Fruit fly (Drosophila melanogaster) whole organism, adult: ENCODE results near the gene CG7886.

Experiments
- CG11617 ChIP-seq: fragments of 200-800 bp; sonication (Bioruptor generic); optimal IDR thresholded peaks from 2 replicates; lab custom pipeline; 2017; ENCODE audit warnings: mild to moderate bottlenecking, missing biosample characterization, missing genetic modification reagents, missing genetic modification characterization
- CG12768 ChIP-seq: fragments of 200-800 bp; sonication (Bioruptor generic); optimal IDR thresholded peaks from 2 replicates; lab custom pipeline; 2017; ENCODE audit warnings: missing biosample characterization, missing genetic modification characterization, mild to moderate bottlenecking, moderate library complexity, missing genetic modification reagents
- CG14711 ChIP-seq: fragments of 200-800 bp; sonication (Bioruptor generic); optimal IDR thresholded peaks from 2 replicates; lab custom pipeline; 2018; ENCODE audit warnings: missing biosample characterization, mild to moderate bottlenecking, missing genetic modification characterization, moderate library complexity
- CG1620 ChIP-seq: fragments of 200-800 bp; sonication (Bioruptor generic); optimal IDR thresholded peaks from 2 replicates; lab custom pipeline; 2016; ENCODE audit warnings: missing biosample characterization, missing genetic modification characterization
- CG33017 ChIP-seq: fragments of 200-800 bp; sonication (Bioruptor generic); optimal IDR thresholded peaks from 2 replicates; lab custom pipeline; 2018; ENCODE audit warnings: missing biosample characterization, mild to moderate bottlenecking, missing genetic modification characterization, moderate library complexity
- CG5204 ChIP-seq: fragments of 200-800 bp; sonication (Bioruptor generic); optimal IDR thresholded peaks from 2 replicates; lab custom pipeline; 2016; ENCODE audit warnings: missing biosample characterization, missing genetic modification characterization
- CG7045 ChIP-seq: fragments of 200-800 bp; sonication (Bioruptor generic); optimal IDR thresholded peaks from 2 replicates; lab custom pipeline; 2017; ENCODE audit warnings: missing biosample characterization, mild to moderate bottlenecking, missing genetic modification characterization
- CG7101 ChIP-seq: fragments of 200-800 bp; sonication (Bioruptor generic); optimal IDR thresholded peaks from 2 replicates; lab custom pipeline; 2018; ENCODE audit warnings: missing biosample characterization, mild to moderate bottlenecking, missing genetic modification characterization, moderate library complexity
- Clk ChIP-seq: fragments of 200-800 bp; sonication (Bioruptor generic); optimal IDR thresholded peaks from 2 replicates; lab custom pipeline; 2017; ENCODE audit warnings: missing biosample characterization, missing genetic modification characterization
- Crg-1 ChIP-seq: fragments of 200-800 bp; sonication (Bioruptor generic); optimal IDR thresholded peaks from 2 replicates; lab custom pipeline; 2016; ENCODE audit warnings: missing biosample characterization, missing genetic modification characterization
- Hr96 ChIP-seq: fragments of 200-800 bp; sonication (Bioruptor generic); optimal IDR thresholded peaks from 2 replicates; lab custom pipeline; 2016; ENCODE audit warnings: missing biosample characterization, missing genetic modification characterization
- Mnt ChIP-seq: fragments of 200-800 bp; sonication (Bioruptor generic); optimal IDR thresholded peaks from 2 replicates; lab custom pipeline; 2016; ENCODE audit warnings: missing biosample characterization, mild to moderate bottlenecking, missing genetic modification characterization
- bab1 ChIP-seq: fragments of 200-800 bp; sonication (Bioruptor generic); optimal IDR thresholded peaks from 3 replicates; lab custom pipeline; 2019; ENCODE audit warnings: missing biosample characterization, mild to moderate bottlenecking, missing genetic modification characterization, moderate library complexity
- cic ChIP-seq: fragments of 200-800 bp; sonication (Bioruptor generic); optimal IDR thresholded peaks from 2 replicates; lab custom pipeline; 2017; ENCODE audit warnings: missing biosample characterization, mild to moderate bottlenecking, missing genetic modification characterization, moderate library complexity
- cnc ChIP-seq, 2 experiments: fragments of >200 bp; optimal IDR thresholded peaks; 2 replicates each; lab custom pipeline; 2017
- kay ChIP-seq: fragments of 200-800 bp; sonication (Bioruptor generic); peaks from one replicate; lab custom pipeline; 2016; ENCODE audit warnings: missing biosample characterization, missing genetic modification characterization, borderline replicate concordance
- ovo ChIP-seq: fragments of 200-800 bp; sonication (Bioruptor generic); optimal IDR thresholded peaks from 2 replicates; lab custom pipeline; 2016; ENCODE audit warnings: missing biosample characterization, missing genetic modification characterization
- pad ChIP-seq: fragments of 200-800 bp; sonication (Bioruptor generic); optimal IDR thresholded peaks from 3 replicates; lab custom pipeline; 2017; ENCODE audit warnings: missing biosample characterization, missing genetic modification characterization, mild to moderate bottlenecking, moderate library complexity, missing genetic modification reagents
- tj ChIP-seq: fragments of 200-800 bp; sonication (Bioruptor generic); optimal IDR thresholded peaks from 3 replicates; lab custom pipeline; 2017; ENCODE audit warnings: missing biosample characterization, mild to moderate bottlenecking, missing genetic modification characterization, moderate library complexity
- toe ChIP-seq: fragments of 200-800 bp; sonication (Bioruptor generic); optimal IDR thresholded peaks from 2 replicates; lab custom pipeline; 2016; ENCODE audit warnings: missing biosample characterization, missing genetic modification characterization

The CG7886 gene

DNA sequence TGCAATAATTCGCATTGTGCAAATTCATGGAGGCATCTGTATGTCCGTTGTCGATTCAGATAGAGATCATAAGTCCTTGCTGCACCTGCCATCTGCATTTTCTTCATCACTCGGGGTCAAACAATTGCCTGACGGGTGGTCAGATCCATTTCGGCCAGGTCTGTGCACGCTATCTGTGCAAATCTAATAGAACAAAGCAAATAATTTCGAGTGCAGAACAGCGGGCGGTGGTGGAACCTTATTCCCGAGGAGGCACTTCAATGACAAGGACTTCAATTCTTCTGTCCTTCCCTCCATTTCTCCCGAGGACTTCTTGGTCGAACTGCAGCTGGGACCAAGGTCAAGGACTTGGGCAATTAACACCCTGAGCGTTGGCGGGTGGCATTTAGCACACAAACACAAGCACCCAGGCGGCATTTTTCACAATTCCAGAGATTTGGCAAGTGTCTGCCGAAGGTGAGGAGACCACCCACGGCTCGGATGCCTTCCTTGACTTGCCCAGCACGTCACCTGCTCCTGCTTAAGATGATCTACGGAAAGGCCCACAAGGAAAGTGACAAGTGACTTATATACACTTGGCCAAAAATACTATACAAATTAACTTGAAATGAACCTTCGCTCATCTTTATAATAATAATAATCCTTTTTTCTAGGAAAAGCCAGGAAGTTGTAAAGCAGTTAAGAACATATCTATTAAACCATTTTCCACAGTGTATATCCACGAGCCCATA lies 37.2 kb upstream of the CG7886 start:
- no peak for TF ChIP-seq Clk (GFP tag; lab: Kevin White, UChicago)
- no peak for TF ChIP-seq bab1
- no peak for TF ChIP-seq CG14711 (tag; lab: Kevin White, UChicago)
- no peak for TF ChIP-seq pad (GFP tag; lab: Kevin White, UChicago)
- TF ChIP-seq CG12768 (GFP tag; lab: Kevin White, UChicago): no peak
- TF ChIP-seq CG33017 (tag; lab: Kevin White, UChicago): no peak
- no peak for TF ChIP-seq cic (GFP tag; lab: Kevin White, UChicago)

DNA sequence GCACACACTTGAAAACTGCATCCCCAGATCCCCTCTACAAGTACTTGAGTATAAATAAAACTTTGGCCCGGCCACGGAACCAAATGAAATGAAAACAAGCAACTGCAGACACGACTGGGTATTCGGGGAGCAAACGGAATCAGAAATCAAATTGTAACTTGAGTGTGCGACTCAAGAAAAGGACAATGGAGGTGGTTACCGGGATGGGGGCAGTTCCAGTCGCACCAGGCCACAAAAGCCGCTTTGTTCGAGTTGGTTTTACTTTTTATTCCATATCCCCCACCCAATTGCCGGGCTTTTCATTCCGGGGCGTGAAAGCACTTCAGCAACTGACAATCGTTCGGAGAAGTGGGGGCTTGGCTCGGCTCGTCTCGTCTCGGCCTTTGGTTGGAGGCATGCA lies 35.5 kb upstream of the CG7886 start:
- no peak for TF ChIP-seq cnc (optimal IDR thresholded peaks at IDR 0.05; lab: Kevin White, UChicago)
- TF ChIP-seq CG11617 (GFP tag; lab: Kevin White, UChicago): no peak
- no peak for TF ChIP-seq bab1
- TF ChIP-seq pad (GFP tag; lab: Kevin White, UChicago): no peak
- TF ChIP-seq Clk (GFP tag; lab: Kevin White, UChicago): no peak
- no peak for TF ChIP-seq Hr96
- no peak for TF ChIP-seq CG7101 (tag; lab: Kevin White, UChicago)
- TF ChIP-seq CG7045 (GFP tag; lab: Kevin White, UChicago): no peak
- TF ChIP-seq CG12768 (GFP tag; lab: Kevin White, UChicago): no peak
- TF ChIP-seq CG5204 (GFP tag; lab: Kevin White, UChicago): no peak
- TF ChIP-seq toe (GFP tag; lab: Kevin White, UChicago): no peak
- TF ChIP-seq CG33017 (tag; lab: Kevin White, UChicago): no peak
- TF ChIP-seq tj (GFP tag; lab: Kevin White, UChicago): no peak
- no peak for TF ChIP-seq cic (GFP tag; lab: Kevin White, UChicago)
- TF ChIP-seq kay (GFP tag; lab: Kevin White, UChicago): no peak
- no peak for TF ChIP-seq CG14711 (tag; lab: Kevin White, UChicago)

DNA sequence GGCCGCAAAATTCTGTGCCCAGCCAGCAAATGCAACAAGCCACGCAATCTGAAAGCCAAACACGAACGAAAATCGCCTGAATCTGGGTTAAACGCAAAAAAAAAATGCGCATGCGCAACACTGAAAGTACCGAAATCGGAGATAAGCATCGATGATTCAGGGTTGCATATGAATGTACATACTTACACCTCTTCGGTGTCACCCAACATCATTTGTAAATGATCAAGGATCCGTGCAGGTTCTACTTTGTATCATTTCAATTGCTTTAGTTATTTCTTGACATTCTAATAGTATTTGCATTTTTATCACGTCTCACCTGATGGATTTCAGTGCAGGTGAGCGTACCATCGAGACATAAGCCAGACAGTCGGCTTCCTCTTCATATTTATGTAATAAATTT lies 34.7 kb upstream of the CG7886 start:
- TF ChIP-seq CG7101 (tag; lab: Kevin White, UChicago) (no peak), kay (GFP tag; lab: Kevin White, UChicago) (peak; percentile 29)

DNA sequence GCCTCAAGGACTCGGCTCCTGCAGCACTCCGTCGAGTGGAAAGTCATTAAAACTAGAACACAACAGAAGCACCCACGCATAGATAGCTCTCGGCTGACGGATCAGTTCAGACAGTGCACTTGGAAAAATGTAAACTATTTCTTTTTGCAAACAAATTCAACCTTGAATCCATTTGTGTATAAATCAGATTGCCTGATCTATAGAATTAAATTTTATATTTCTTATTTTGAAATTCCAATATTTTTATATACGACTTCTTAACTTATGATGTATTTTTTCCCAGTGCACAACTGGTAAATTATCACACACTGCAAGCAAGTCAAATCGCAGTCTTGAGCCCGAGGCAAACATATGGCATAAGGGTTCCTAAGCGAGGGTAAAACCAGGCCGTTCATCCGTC lies 32.4 kb upstream of the CG7886 start:
- TF ChIP-seq pad (GFP tag; lab: Kevin White, UChicago): no peak
- TF ChIP-seq CG11617 (GFP tag; lab: Kevin White, UChicago): no peak
- TF ChIP-seq CG14711 (tag; lab: Kevin White, UChicago): no peak
- no peak for TF ChIP-seq CG1620 (GFP tag; lab: Kevin White, UChicago)
- no peak for TF ChIP-seq Clk (GFP tag; lab: Kevin White, UChicago)
- no peak for TF ChIP-seq bab1
- no peak for TF ChIP-seq CG12768 (GFP tag; lab: Kevin White, UChicago)
- TF ChIP-seq Crg-1 (GFP tag; lab: Kevin White, UChicago): no peak

DNA sequence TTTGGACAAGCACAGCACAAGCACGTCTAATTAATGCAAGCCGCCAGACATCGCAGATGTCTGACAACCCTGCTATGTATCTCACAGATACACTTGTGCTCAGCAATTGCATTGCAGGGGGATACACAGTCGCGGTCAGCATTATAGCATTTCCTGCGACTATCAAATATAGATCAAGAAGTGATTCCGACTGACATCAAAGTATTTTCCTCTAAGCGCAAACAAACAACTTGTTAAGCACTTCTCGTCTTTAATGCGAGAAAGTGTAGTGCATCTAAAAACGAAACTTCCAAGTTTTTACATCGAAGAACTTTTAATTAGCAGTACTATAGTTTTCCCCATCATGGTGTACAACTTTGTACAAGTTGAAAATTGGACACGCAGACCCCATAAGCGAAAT lies 30.6 kb upstream of the CG7886 start:
- TF ChIP-seq tj (GFP tag; lab: Kevin White, UChicago): no peak

DNA sequence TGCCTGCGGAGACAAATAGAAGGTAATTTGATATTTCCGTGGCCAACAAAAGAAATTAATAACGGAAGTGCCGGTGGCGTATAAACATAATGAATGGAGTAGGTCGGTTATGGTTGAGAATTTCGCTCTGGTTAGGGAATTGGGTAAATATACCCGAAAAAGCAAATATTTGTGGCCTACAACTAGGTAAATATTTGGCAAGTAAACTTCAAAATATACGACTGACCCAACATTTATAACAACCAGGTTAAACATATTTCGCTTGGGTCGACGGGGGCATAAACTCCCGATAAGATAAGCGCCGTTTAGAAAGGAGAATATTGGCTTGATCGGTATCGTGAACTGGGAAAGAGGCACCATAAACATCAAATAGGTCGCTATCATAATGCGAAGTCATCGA lies 28.5 kb upstream of the CG7886 start:
- TF ChIP-seq Mnt (GFP tag; lab: Kevin White, UChicago): no peak
- TF ChIP-seq CG1620 (GFP tag; lab: Kevin White, UChicago): no peak
- TF ChIP-seq CG7101 (tag; lab: Kevin White, UChicago): peak; percentile 46
- no peak for TF ChIP-seq Clk (GFP tag; lab: Kevin White, UChicago)
- TF ChIP-seq CG14711 (tag; lab: Kevin White, UChicago): no peak
- TF ChIP-seq CG33017 (tag; lab: Kevin White, UChicago): peak; percentile 5

DNA sequence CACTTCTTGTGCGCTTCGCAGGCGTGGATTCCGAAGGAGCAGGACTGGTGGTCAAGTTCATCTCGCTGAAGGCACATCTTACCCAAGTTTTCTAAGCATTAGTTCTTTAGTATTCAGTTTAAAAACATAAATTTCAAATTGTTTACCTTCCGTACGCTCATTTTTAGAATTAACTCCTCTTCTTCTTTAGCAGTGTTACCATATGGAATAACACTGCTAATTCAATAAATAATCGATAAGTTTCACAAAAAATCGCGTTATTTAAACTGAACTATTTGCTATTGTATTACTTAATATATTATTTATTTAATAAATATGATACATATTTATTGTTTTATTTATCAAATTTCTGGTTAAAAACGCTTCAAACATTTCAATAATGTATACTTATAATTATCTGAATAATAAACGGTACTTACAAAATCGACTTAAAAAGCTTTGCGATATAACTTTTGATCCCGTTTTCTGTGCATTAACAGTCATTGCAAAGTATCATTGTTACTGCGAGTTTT lies 20.7 kb upstream of the CG7886 start, which contains the start of the genes Rad17 and BigH1:
Gene Rad17, minus strand, starts transcription at position 209 of the 512 bp plus-strand sequence.
Gene BigH1, plus strand, starts transcription at position 462 of the 512 bp plus-strand sequence.
- TF ChIP-seq CG7101 (tag; lab: Kevin White, UChicago) (no peak), ovo (GFP tag; lab: Kevin White, UChicago) (peak; percentile 84), bab1 (peak; percentile 10)

DNA sequence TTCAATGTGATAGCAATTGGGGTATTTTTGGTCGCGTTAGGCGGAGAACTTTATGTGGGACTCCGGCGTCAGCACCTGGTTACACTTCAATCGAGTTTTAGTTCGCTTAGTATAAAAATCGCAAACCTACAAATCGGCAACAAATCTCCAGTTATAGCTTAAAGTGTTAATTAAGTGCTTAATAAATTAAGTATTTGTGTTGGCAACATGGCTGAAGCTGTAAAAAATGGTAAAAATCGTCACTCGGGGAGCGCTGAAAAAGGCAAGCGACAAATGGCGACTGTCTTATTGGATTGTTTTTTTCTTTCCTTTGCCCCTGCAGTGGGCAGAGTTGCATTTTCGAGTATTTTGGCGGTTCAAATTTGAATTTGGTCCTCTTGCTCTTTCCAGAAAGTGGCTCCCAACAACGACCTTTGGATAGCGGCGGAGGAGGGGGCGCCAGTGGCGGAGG lies 17.0 kb upstream of the CG7886 start, which contains the start of gene Hexim:
Gene Hexim, plus strand, starts transcription at position 85 of the 451 bp plus-strand sequence.
- peak; percentile 16 for TF ChIP-seq pad (GFP tag; lab: Kevin White, UChicago)
- peak; percentile 45 for TF ChIP-seq CG11617 (GFP tag; lab: Kevin White, UChicago)
- peak; percentile 23 for TF ChIP-seq CG1620 (GFP tag; lab: Kevin White, UChicago)
- peak; percentile 30 for TF ChIP-seq CG14711 (tag; lab: Kevin White, UChicago)
- no peak for TF ChIP-seq CG5204 (GFP tag; lab: Kevin White, UChicago)
- TF ChIP-seq bab1: peak; percentile 75
- peak; percentile 34 for TF ChIP-seq Mnt (GFP tag; lab: Kevin White, UChicago)
- TF ChIP-seq cnc (optimal IDR thresholded peaks at IDR 0.05; lab: Kevin White, UChicago): no peak
- peak; percentile 3 for TF ChIP-seq CG7101 (tag; lab: Kevin White, UChicago)
- TF ChIP-seq kay (GFP tag; lab: Kevin White, UChicago): no peak
- TF ChIP-seq cic (GFP tag; lab: Kevin White, UChicago): peak; percentile 35
- TF ChIP-seq Hr96: no peak
- TF ChIP-seq toe (GFP tag; lab: Kevin White, UChicago): no peak
- no peak for TF ChIP-seq CG33017 (tag; lab: Kevin White, UChicago)
- TF ChIP-seq CG12768 (GFP tag; lab: Kevin White, UChicago): peak; percentile 41
- no peak for TF ChIP-seq Clk (GFP tag; lab: Kevin White, UChicago)
- TF ChIP-seq tj (GFP tag; lab: Kevin White, UChicago): peak; percentile 32
- TF ChIP-seq Crg-1 (GFP tag; lab: Kevin White, UChicago): peak; percentile 58
- TF ChIP-seq CG7045 (GFP tag; lab: Kevin White, UChicago): no peak
- TF ChIP-seq ovo (GFP tag; lab: Kevin White, UChicago): no peak
